Fruit fly (Drosophila melanogaster) whole organism, embryonic: ENCODE results near the gene Rab23.

Source experiments
- Atf3 ChIP-seq: fragments of 200-800 bp; sonication (Bioruptor generic); optimal IDR thresholded peaks from 3 replicates; lab custom pipeline; 2016; ENCODE audit warnings: missing biosample characterization, missing genetic modification characterization
- B-H1 ChIP-seq: fragments of 200-800 bp; sonication (Bioruptor generic); IDR thresholded peaks from 3 replicates; pipeline ENCODE4 v1.3.6; 2022; ENCODE audit warnings: missing biosample characterization, missing genetic modification characterization
- Bgb ChIP-seq: fragments of 200-800 bp; sonication (Bioruptor generic); IDR thresholded peaks from 2 replicates; pipeline ENCODE4 v1.3.6; 2022; ENCODE audit warnings: missing biosample characterization, missing genetic modification characterization; ENCODE audit not compliant: partially characterized antibody
- CG10366 ChIP-seq: fragments of 200-800 bp; sonication (Bioruptor generic); IDR thresholded peaks from 2 replicates; pipeline ENCODE4 v1.3.6; 2022; ENCODE audit warnings: missing biosample characterization, missing genetic modification characterization
- CG10431 ChIP-seq: fragments of 200-800 bp; sonication (Bioruptor generic); optimal IDR thresholded peaks from 3 replicates; lab custom pipeline; 2018; ENCODE audit warnings: missing biosample characterization, mild to moderate bottlenecking, missing genetic modification characterization
- CG11247 ChIP-seq: fragments of 200-800 bp; sonication (Bioruptor generic); IDR thresholded peaks from 2 replicates; pipeline ENCODE4 v1.3.6; 2022; ENCODE audit warnings: missing biosample characterization, missing genetic modification characterization
- CG12391 ChIP-seq: fragments of 200-800 bp; sonication (Bioruptor generic); optimal IDR thresholded peaks from 3 replicates; lab custom pipeline; 2018; ENCODE audit warnings: missing biosample characterization, mild to moderate bottlenecking, missing genetic modification characterization, moderate library complexity
- CG12659 ChIP-seq: fragments of 200-800 bp; sonication (Bioruptor generic); optimal IDR thresholded peaks from 3 replicates; lab custom pipeline; 2017; ENCODE audit warnings: mild to moderate bottlenecking, missing biosample characterization, missing genetic modification reagents, missing genetic modification characterization
- CG13775 ChIP-seq: fragments of 200-800 bp; sonication (Bioruptor generic); optimal IDR thresholded peaks from 3 replicates; lab custom pipeline; 2017; ENCODE audit warnings: missing biosample characterization, mild to moderate bottlenecking, missing genetic modification characterization
- CG18764 ChIP-seq: fragments of 200-800 bp; sonication (Bioruptor generic); optimal IDR thresholded peaks from 3 replicates; lab custom pipeline; 2016; ENCODE audit warnings: missing biosample characterization, missing genetic modification characterization
- CG2116 ChIP-seq: fragments of 200-800 bp; sonication (Bioruptor generic); optimal IDR thresholded peaks from 3 replicates; lab custom pipeline; 2018; ENCODE audit warnings: missing biosample characterization, mild to moderate bottlenecking, missing genetic modification characterization
- CG34224 ChIP-seq: fragments of 200-800 bp; sonication (Bioruptor generic); IDR thresholded peaks from 3 replicates; pipeline ENCODE4 v1.3.6; 2022; ENCODE audit warnings: missing biosample characterization, missing genetic modification characterization; ENCODE audit not compliant: partially characterized antibody
- CG34376 ChIP-seq: fragments of 200-800 bp; sonication (Bioruptor generic); optimal IDR thresholded peaks from 2 replicates; lab custom pipeline; 2018; ENCODE audit warnings: missing biosample characterization, mild to moderate bottlenecking, missing genetic modification characterization
- CG3726 ChIP-seq: fragments of 200-800 bp; sonication (Bioruptor generic); IDR thresholded peaks from 3 replicates; pipeline ENCODE4, ENCODE4 v1.3.6; 2022; ENCODE audit warnings: missing biosample characterization, missing genetic modification characterization
- CG3838 ChIP-seq: fragments of 200-800 bp; sonication (Bioruptor generic); optimal IDR thresholded peaks from 3 replicates; lab custom pipeline; 2016; ENCODE audit warnings: missing biosample characterization, missing genetic modification characterization
- CG4424 ChIP-seq: fragments of 200-800 bp; sonication (Bioruptor generic); optimal IDR thresholded peaks from 3 replicates; lab custom pipeline; 2016; ENCODE audit warnings: missing biosample characterization, missing genetic modification characterization
- CG6683 ChIP-seq: fragments of 200-800 bp; sonication (Bioruptor generic); optimal IDR thresholded peaks from 2 replicates; lab custom pipeline; 2017; ENCODE audit warnings: missing biosample characterization, mild to moderate bottlenecking, missing genetic modification characterization, missing genetic modification reagents
- CG7357 ChIP-seq: fragments of 200-800 bp; sonication (Bioruptor generic); IDR thresholded peaks from 3 replicates; pipeline ENCODE4 v1.3.6; 2022; ENCODE audit warnings: missing biosample characterization, missing genetic modification characterization
- CG7839 ChIP-seq: fragments of 200-800 bp; sonication (Bioruptor generic); optimal IDR thresholded peaks from 3 replicates; lab custom pipeline; 2018; ENCODE audit warnings: missing biosample characterization, mild to moderate bottlenecking, missing genetic modification characterization, moderate library complexity
- CG9437 ChIP-seq: fragments of 200-800 bp; sonication (Bioruptor generic); optimal IDR thresholded peaks from 2 replicates; lab custom pipeline; 2018; ENCODE audit warnings: missing biosample characterization, mild to moderate bottlenecking, missing genetic modification characterization
- Camta ChIP-seq: fragments of 200-800 bp; sonication (Bioruptor generic); optimal IDR thresholded peaks from 2 replicates; lab custom pipeline; 2016; ENCODE audit warnings: missing biosample characterization, missing genetic modification characterization
- E2f2 ChIP-seq: fragments of 200-800 bp; sonication (Bioruptor generic); IDR thresholded peaks from 2 replicates; pipeline ENCODE4 v1.3.6; 2022; ENCODE audit warnings: missing biosample characterization, missing genetic modification characterization
- Eip74EF ChIP-seq, 2 experiments: fragments of 200-800 bp in 1 of 2; fragments of >200 bp in 1 of 2; sonication (Bioruptor generic) in 1 of 2; optimal IDR thresholded peaks; 2 replicates each; lab custom pipeline; 2017 to 2019; ENCODE audit warnings: missing biosample characterization in 2 of 2, missing genetic modification characterization in 2 of 2, mild to moderate bottlenecking in 1 of 2, moderate library complexity in 1 of 2
- Ets65A ChIP-seq: fragments of 200-800 bp; sonication (Bioruptor generic); peaks from one replicate; lab custom pipeline; 2016; ENCODE audit warnings: missing biosample characterization, missing genetic modification characterization
- Ets97D ChIP-seq: fragments of 200-800 bp; sonication (Bioruptor generic); optimal IDR thresholded peaks from 3 replicates; lab custom pipeline; 2016; ENCODE audit warnings: missing biosample characterization, missing genetic modification characterization
- Fer1 ChIP-seq: fragments of 200-800 bp; sonication (Bioruptor generic); optimal IDR thresholded peaks from 2 replicates; lab custom pipeline; 2017; ENCODE audit warnings: missing biosample characterization, mild to moderate bottlenecking, missing genetic modification characterization
- HLH3B ChIP-seq: fragments of 200-800 bp; sonication (Bioruptor generic); IDR thresholded peaks from 2 replicates; pipeline ENCODE4 v1.3.6; 2022; ENCODE audit warnings: missing biosample characterization, missing genetic modification characterization
- Hey ChIP-seq: fragments of 200-800 bp; sonication (Bioruptor generic); optimal IDR thresholded peaks from 3 replicates; lab custom pipeline; 2018; ENCODE audit warnings: missing biosample characterization, mild to moderate bottlenecking, missing genetic modification characterization
- Hr3 ChIP-seq: fragments of 200-800 bp; sonication (Bioruptor generic); optimal IDR thresholded peaks from 3 replicates; lab custom pipeline; 2016; ENCODE audit warnings: missing biosample characterization, missing genetic modification characterization
- MTF-1 ChIP-seq: fragments of 200-800 bp; sonication (Bioruptor generic); optimal IDR thresholded peaks from 2 replicates; lab custom pipeline; 2018; ENCODE audit warnings: missing biosample characterization, mild to moderate bottlenecking, missing genetic modification characterization, borderline replicate concordance
- Mrtf ChIP-seq: fragments of 200-800 bp; sonication (Bioruptor generic); IDR thresholded peaks from 3 replicates; pipeline ENCODE4 v1.3.6; 2022; ENCODE audit warnings: missing biosample characterization, missing genetic modification characterization
- NC2β ChIP-seq: fragments of 200-800 bp; sonication (Bioruptor generic); optimal IDR thresholded peaks from 2 replicates; lab custom pipeline; 2016; ENCODE audit warnings: missing biosample characterization, missing genetic modification characterization
- PHDP ChIP-seq: fragments of 200-800 bp; sonication (Bioruptor generic); optimal IDR thresholded peaks from 3 replicates; lab custom pipeline; 2018; ENCODE audit warnings: missing biosample characterization, mild to moderate bottlenecking, missing genetic modification characterization, moderate library complexity
- Side ChIP-seq: fragments of 200-800 bp; sonication (Bioruptor generic); optimal IDR thresholded peaks from 2 replicates; lab custom pipeline; 2016; ENCODE audit warnings: missing biosample characterization, missing genetic modification characterization
- Vsx1 ChIP-seq: fragments of 200-800 bp; sonication (Bioruptor generic); optimal IDR thresholded peaks from 2 replicates; lab custom pipeline; 2017; ENCODE audit warnings: missing biosample characterization, mild to moderate bottlenecking, missing genetic modification characterization, missing genetic modification reagents
- Xrp1 ChIP-seq: fragments of 200-800 bp; sonication (Bioruptor generic); IDR thresholded peaks from 2 replicates; pipeline ENCODE4 v1.3.6; 2022; ENCODE audit warnings: missing biosample characterization, missing genetic modification characterization
- YL-1 ChIP-seq: fragments of 200-800 bp; sonication (Bioruptor generic); optimal IDR thresholded peaks from 3 replicates; lab custom pipeline; 2017; ENCODE audit warnings: missing biosample characterization, mild to moderate bottlenecking, missing genetic modification characterization
- bab2 ChIP-seq: fragments of 200-800 bp; sonication (Bioruptor generic); optimal IDR thresholded peaks from 2 replicates; lab custom pipeline; 2016; ENCODE audit warnings: missing biosample characterization, missing genetic modification characterization
- emc ChIP-seq: fragments of 200-800 bp; sonication (Bioruptor generic); optimal IDR thresholded peaks from 2 replicates; lab custom pipeline; 2016; ENCODE audit warnings: missing biosample characterization, missing genetic modification characterization
- ewg ChIP-seq: fragments of 200-800 bp; sonication (Bioruptor generic); optimal IDR thresholded peaks from 3 replicates; lab custom pipeline; 2017; ENCODE audit warnings: mild to moderate bottlenecking, missing biosample characterization, missing genetic modification reagents, missing genetic modification characterization
- grau ChIP-seq: fragments of 200-800 bp; optimal IDR thresholded peaks from 3 replicates; lab custom pipeline; 2019; ENCODE audit warnings: missing biosample characterization, mild to moderate bottlenecking, missing genetic modification characterization, moderate library complexity
- ranshi ChIP-seq: fragments of 200-800 bp; sonication (Bioruptor generic); IDR thresholded peaks from 2 replicates; pipeline ENCODE4 v1.3.6; 2022; ENCODE audit warnings: missing biosample characterization, missing genetic modification characterization
- sisA ChIP-seq: fragments of 200-800 bp; sonication (Bioruptor generic); IDR thresholded peaks from 2 replicates; pipeline ENCODE4 v1.3.6; 2022; ENCODE audit warnings: missing biosample characterization, missing genetic modification characterization
- ssp ChIP-seq: fragments of 200-800 bp; sonication (Bioruptor generic); IDR thresholded peaks from 2 replicates; pipeline ENCODE4 v1.3.6; 2022; ENCODE audit warnings: missing biosample characterization, missing genetic modification characterization
- usp ChIP-seq: fragments of >200 bp; optimal IDR thresholded peaks from 2 replicates; lab custom pipeline; 2017; ENCODE audit warnings: missing biosample characterization, missing genetic modification characterization
- vfl ChIP-seq: fragments of 200-800 bp; sonication (Bioruptor generic); optimal IDR thresholded peaks from 2 replicates; lab custom pipeline; 2016; ENCODE audit warnings: missing biosample characterization, missing genetic modification characterization
- vnd ChIP-seq: fragments of 200-800 bp; sonication (Bioruptor generic); IDR thresholded peaks from 3 replicates; pipeline ENCODE4 v1.3.6; 2022; ENCODE audit warnings: missing biosample characterization, missing genetic modification characterization; ENCODE audit not compliant: partially characterized antibody
- vvl ChIP-seq: fragments of 200-800 bp; sonication (Bioruptor generic); IDR thresholded peaks from 2 replicates; pipeline ENCODE4 v1.3.6; 2022; ENCODE audit warnings: missing biosample characterization, missing genetic modification characterization
- yki ChIP-seq: fragments of >200 bp; optimal IDR thresholded peaks from 3 replicates; lab custom pipeline; 2018

Rab23 gene

dm6 chr3R:5636519-5637430, 48.5 kb downstream of the Rab23 start, which contains the start of the genes CG31548 and CG12170 (continued):
- 0 out of 3 replicates have a peak, but pooled peaks have one; percentile 15 for TF ChIP-seq B-H1 (GFP tag; lab: Robert Waterston, UW)
- peak; percentile 62 for TF ChIP-seq grau (tag; lab: Kevin White, UChicago)
- TF ChIP-seq PHDP (tag; lab: Kevin White, UChicago) = peak; percentile 70
- peak; percentile 29 for TF ChIP-seq Camta (GFP tag; lab: Kevin White, UChicago)
- TF ChIP-seq CG9437 (GFP tag; lab: Kevin White, UChicago) = peak; percentile 95
- TF ChIP-seq yki (lab: Kevin White, UChicago) = no peak
- TF ChIP-seq CG34376 (GFP tag; lab: Kevin White, UChicago) = no peak
- peak; percentile 14 for TF ChIP-seq Ets97D
- TF ChIP-seq CG2116 (GFP tag; lab: Kevin White, UChicago) = peak; percentile 58
- TF ChIP-seq CG7839 (tag; lab: Kevin White, UChicago) = no peak
- TF ChIP-seq Eip74EF (GFP tag; optimal IDR thresholded peaks at IDR 0.05; lab: Kevin White, UChicago) = peak in 1 of 2 experiments; percentile 4
- no peak for TF ChIP-seq CG3838 (GFP tag; lab: Kevin White, UChicago)
- TF ChIP-seq Hey (tag; lab: Kevin White, UChicago) = no peak
- TF ChIP-seq Vsx1 (GFP tag; lab: Kevin White, UChicago) = no peak
- TF ChIP-seq CG6683 (GFP tag; lab: Kevin White, UChicago) = peak; percentile 34
- TF ChIP-seq Atf3 = no peak
- TF ChIP-seq YL-1 = peak; percentile 15
- peak; percentile 62 for TF ChIP-seq CG13775 (GFP tag; lab: Kevin White, UChicago)
- no peak for TF ChIP-seq CG7357 (GFP tag; lab: Robert Waterston, UW)
- TF ChIP-seq usp = no peak
- TF ChIP-seq vfl (GFP tag; lab: Kevin White, UChicago) = peak; percentile 15
- peak; percentile 42 for TF ChIP-seq CG18764 (GFP tag; lab: Kevin White, UChicago)
- TF ChIP-seq Xrp1 (GFP tag; lab: Robert Waterston, UW) = no peak
- TF ChIP-seq CG11247 = no peak
- TF ChIP-seq vnd (GFP tag; lab: Robert Waterston, UW) = no peak
- no peak for TF ChIP-seq Bgb (GFP tag; lab: Robert Waterston, UW)
- TF ChIP-seq NC2β (GFP tag; lab: Kevin White, UChicago) = peak; percentile 22
- peak; percentile 5 for TF ChIP-seq bab2
- peak; percentile 40 for TF ChIP-seq CG10366 (GFP tag; lab: Robert Waterston, UW)
- TF ChIP-seq ranshi (GFP tag; lab: Robert Waterston, UW) = peak; percentile 33; the same call in 1 of the 2 replicates
- TF ChIP-seq CG34224 (GFP tag; lab: Robert Waterston, UW) = no peak
- no peak for TF ChIP-seq Ets65A (GFP tag; lab: Kevin White, UChicago)
- peak; percentile 56 for TF ChIP-seq CG12659 (GFP tag; lab: Kevin White, UChicago)
- peak; percentile 36; the same call in 1 of the 2 replicates for TF ChIP-seq HLH3B (GFP tag; lab: Robert Waterston, UW)
- 0 out of 3 replicates have a peak, but pooled peaks have one; percentile 4 for TF ChIP-seq Mrtf (GFP tag; lab: Robert Waterston, UW)
- peak; percentile 46 for TF ChIP-seq Hr3 (GFP tag; lab: Kevin White, UChicago)
- TF ChIP-seq CG12391 (tag; lab: Kevin White, UChicago) = peak; percentile 78
- peak; percentile 41 for TF ChIP-seq Fer1 (GFP tag; lab: Kevin White, UChicago)
- TF ChIP-seq Side (GFP tag; lab: Kevin White, UChicago) = peak; percentile 17
- TF ChIP-seq emc (GFP tag; lab: Kevin White, UChicago) = no peak
- TF ChIP-seq CG4424 (GFP tag; lab: Kevin White, UChicago) = peak; percentile 49
- peak; percentile 64 for TF ChIP-seq vvl (GFP tag; lab: Robert Waterston, UW)
- no peak for TF ChIP-seq MTF-1 (GFP tag; lab: Kevin White, UChicago)
- TF ChIP-seq CG3726 (GFP tag; lab: Robert Waterston, UW) = peak; percentile 19; the same call in 1 of the 3 replicates
- peak; percentile 32 for TF ChIP-seq ewg (GFP tag; lab: Kevin White, UChicago)
- TF ChIP-seq E2f2 = no peak; the same call in 1 of the 2 replicates
- TF ChIP-seq CG10431 = peak; percentile 92
- 0 out of 2 replicates have a peak, but pooled peaks have one; percentile 6 for TF ChIP-seq sisA (GFP tag; lab: Robert Waterston, UW)
- TF ChIP-seq ssp = peak; percentile 37; the same call in 1 of the 2 replicates
